Fruit fly (Drosophila melanogaster) whole organism, embryonic: ENCODE data around the gene CG14052.

ENCODE experiments used
- Aef1 ChIP-seq: fragments of 200-800 bp; sonication (Bioruptor generic); IDR thresholded peaks from 3 replicates; pipeline ENCODE4 v1.3.6; 2022; ENCODE audit warnings: missing biosample characterization, missing genetic modification characterization
- Asciz ChIP-seq: fragments of 200-800 bp; sonication (Bioruptor generic); optimal IDR thresholded peaks from 2 replicates; lab custom pipeline; 2017; ENCODE audit warnings: missing biosample characterization, mild to moderate bottlenecking, missing genetic modification characterization, missing genetic modification reagents
- BEAF-32 ChIP-seq: fragments of 200-800 bp; sonication (Bioruptor generic); optimal IDR thresholded peaks from 3 replicates; lab custom pipeline; 2017; ENCODE audit warnings: missing biosample characterization, missing genetic modification characterization, mild to moderate bottlenecking, moderate library complexity, missing genetic modification reagents
- CG1024 ChIP-seq: fragments of 200-800 bp; sonication (Bioruptor generic); IDR thresholded peaks from 2 replicates; pipeline ENCODE4 v1.3.6; 2022; ENCODE audit warnings: missing biosample characterization, missing genetic modification characterization
- CG11504 ChIP-seq: fragments of 200-800 bp; sonication (Bioruptor generic); optimal IDR thresholded peaks from 3 replicates; lab custom pipeline; 2019; ENCODE audit warnings: missing biosample characterization, mild to moderate bottlenecking, missing genetic modification characterization, moderate library complexity
- CG17361 ChIP-seq: fragments of 200-800 bp; sonication (Bioruptor generic); IDR thresholded peaks from 3 replicates; pipeline ENCODE4 v1.3.6; 2022; ENCODE audit warnings: missing biosample characterization, missing genetic modification characterization
- CG18599 ChIP-seq: fragments of 200-800 bp; sonication (Bioruptor generic); optimal IDR thresholded peaks from 3 replicates; lab custom pipeline; 2017; ENCODE audit warnings: missing biosample characterization, missing genetic modification characterization, mild to moderate bottlenecking, moderate library complexity, missing genetic modification reagents
- CG2120 ChIP-seq: fragments of 200-800 bp; sonication (Bioruptor generic); optimal IDR thresholded peaks from 3 replicates; lab custom pipeline; 2016; ENCODE audit warnings: missing biosample characterization, missing genetic modification characterization
- CG31441 ChIP-seq: fragments of 200-800 bp; sonication (Bioruptor generic); IDR thresholded peaks from 2 replicates; pipeline ENCODE4 v1.3.6; 2022; ENCODE audit warnings: missing biosample characterization, missing genetic modification characterization
- CG4404 ChIP-seq: fragments of 200-800 bp; sonication (Bioruptor generic); IDR thresholded peaks from 2 replicates; pipeline ENCODE4 v1.3.6; 2022; ENCODE audit warnings: missing biosample characterization, missing genetic modification characterization
- CG6813 ChIP-seq: fragments of 200-800 bp; sonication (Bioruptor generic); optimal IDR thresholded peaks from 2 replicates; lab custom pipeline; 2017; ENCODE audit warnings: missing biosample characterization, missing genetic modification characterization, mild to moderate bottlenecking, moderate library complexity, missing genetic modification reagents
- CG8944 ChIP-seq: fragments of 200-800 bp; sonication (Bioruptor generic); optimal IDR thresholded peaks from 3 replicates; lab custom pipeline; 2016; ENCODE audit warnings: missing biosample characterization, missing genetic modification characterization
- CG9817 ChIP-seq: fragments of 200-800 bp; sonication (Bioruptor generic); optimal IDR thresholded peaks from 2 replicates; lab custom pipeline; 2018; ENCODE audit warnings: missing biosample characterization, mild to moderate bottlenecking, missing genetic modification characterization, moderate library complexity
- D19A ChIP-seq: fragments of 200-800 bp; optimal IDR thresholded peaks from 3 replicates; lab custom pipeline; 2019; ENCODE audit warnings: missing biosample characterization, mild to moderate bottlenecking, missing genetic modification characterization, moderate library complexity
- Dip3 ChIP-seq: fragments of 200-800 bp; sonication (Bioruptor generic); optimal IDR thresholded peaks from 3 replicates; lab custom pipeline; 2016; ENCODE audit warnings: missing biosample characterization, missing genetic modification characterization
- Gug ChIP-seq: fragments of 200-800 bp; sonication (Bioruptor generic); IDR thresholded peaks from 4 replicates; pipeline ENCODE4 v1.3.6; 2022; ENCODE audit warnings: missing biosample characterization, missing genetic modification characterization
- HmgZ ChIP-seq: fragments of 200-800 bp; sonication (Bioruptor generic); optimal IDR thresholded peaks from 2 replicates; lab custom pipeline; 2018; ENCODE audit warnings: missing biosample characterization, mild to moderate bottlenecking, missing genetic modification characterization
- Hr51 ChIP-seq, 2 experiments: fragments of 200-800 bp; sonication (Bioruptor generic); optimal IDR thresholded peaks; 2 replicates in 1 of 2; 3 replicates in 1 of 2; lab custom pipeline; 2016 to 2018; ENCODE audit warnings: missing biosample characterization in 2 of 2, missing genetic modification characterization in 2 of 2, mild to moderate bottlenecking in 1 of 2, moderate library complexity in 1 of 2
- Lim3 ChIP-seq: fragments of 200-800 bp; sonication (Bioruptor generic); IDR thresholded peaks from 2 replicates; pipeline ENCODE4 v1.3.6; 2022; ENCODE audit warnings: missing biosample characterization, missing genetic modification characterization
- Med ChIP-seq: fragments of 200-800 bp; sonication (Bioruptor generic); peaks from one replicate; lab custom pipeline; 2016; ENCODE audit warnings: missing biosample characterization, missing genetic modification characterization, mild to moderate bottlenecking, inconsistent platforms, moderate library complexity
- Oaz ChIP-seq: fragments of 200-800 bp; sonication (Bioruptor generic); IDR thresholded peaks from 2 replicates; pipeline ENCODE4 v1.3.6; 2022; ENCODE audit warnings: missing biosample characterization, missing genetic modification characterization
- Pdp1 ChIP-seq, 2 experiments: fragments of 200-800 bp; sonication (Bioruptor generic); optimal IDR thresholded peaks; 3 replicates each; lab custom pipeline; 2016; ENCODE audit warnings: missing biosample characterization in 2 of 2, missing genetic modification characterization in 2 of 2, mild to moderate bottlenecking in 1 of 2, moderate library complexity in 1 of 2
- Ptx1 ChIP-seq: fragments of 200-800 bp; sonication (Bioruptor generic); IDR thresholded peaks from 2 replicates; pipeline ENCODE4 v1.3.6; 2022; ENCODE audit warnings: missing biosample characterization, missing genetic modification characterization
- Vsx1 ChIP-seq: fragments of 200-800 bp; sonication (Bioruptor generic); optimal IDR thresholded peaks from 2 replicates; lab custom pipeline; 2017; ENCODE audit warnings: missing biosample characterization, mild to moderate bottlenecking, missing genetic modification characterization, missing genetic modification reagents
- Xrp1 ChIP-seq: fragments of 200-800 bp; sonication (Bioruptor generic); IDR thresholded peaks from 2 replicates; pipeline ENCODE4 v1.3.6; 2022; ENCODE audit warnings: missing biosample characterization, missing genetic modification characterization
- al ChIP-seq: fragments of 200-800 bp; sonication (Bioruptor generic); IDR thresholded peaks from 2 replicates; pipeline ENCODE4 v1.3.6; 2022; ENCODE audit warnings: missing biosample characterization, missing genetic modification characterization
- bcd ChIP-seq: fragments of 200-800 bp; sonication (Bioruptor generic); optimal IDR thresholded peaks from 2 replicates; lab custom pipeline; 2017; ENCODE audit warnings: missing biosample characterization, mild to moderate bottlenecking, missing genetic modification characterization
- bsh ChIP-seq, 2 experiments: fragments of 200-800 bp; sonication (Bioruptor generic); optimal IDR thresholded peaks; 2 replicates each; lab custom pipeline; 2017 to 2018; ENCODE audit warnings: mild to moderate bottlenecking in 2 of 2, missing biosample characterization in 2 of 2, missing genetic modification characterization in 2 of 2, moderate library complexity in 1 of 2
- croc ChIP-seq: fragments of 200-800 bp; sonication (Bioruptor generic); conservative IDR thresholded peaks from 3 replicates; pipeline ENCODE4 v1.3.6; 2022; ENCODE audit warnings: missing biosample characterization, missing genetic modification characterization
- dysf ChIP-seq: fragments of 200-800 bp; sonication (Bioruptor generic); IDR thresholded peaks from 3 replicates; pipeline ENCODE4 v1.3.6; 2022; ENCODE audit warnings: missing biosample characterization, missing genetic modification characterization
- fd96Cb ChIP-seq: fragments of 200-800 bp; sonication (Bioruptor generic); optimal IDR thresholded peaks from 2 replicates; lab custom pipeline; 2018; ENCODE audit warnings: missing biosample characterization, mild to moderate bottlenecking, missing genetic modification characterization, moderate library complexity
- grau ChIP-seq: fragments of 200-800 bp; optimal IDR thresholded peaks from 3 replicates; lab custom pipeline; 2019; ENCODE audit warnings: missing biosample characterization, mild to moderate bottlenecking, missing genetic modification characterization, moderate library complexity
- ham ChIP-seq: fragments of 200-800 bp; sonication (Bioruptor generic); IDR thresholded peaks from 2 replicates; pipeline ENCODE4 v1.3.6; 2022; ENCODE audit warnings: missing biosample characterization, missing genetic modification characterization
- nmo ChIP-seq: fragments of 200-800 bp; sonication (Bioruptor generic); optimal IDR thresholded peaks from 2 replicates; lab custom pipeline; 2018; ENCODE audit warnings: missing biosample characterization, mild to moderate bottlenecking, missing genetic modification characterization, moderate library complexity
- pan ChIP-seq, 4 experiments: fragments of >200 bp in 3 of 4; fragments of 200-800 bp in 1 of 4; sonication (Bioruptor generic) in 1 of 4; optimal IDR thresholded peaks in 3 of 4; IDR thresholded peaks in 1 of 4; 2 replicates each; pipeline versions ENCODE4 v1.3.6 to Lab custom; 2017 to 2022; ENCODE audit warnings: missing biosample characterization in 2 of 4, missing genetic modification characterization in 2 of 4, mixed read lengths in 1 of 4
- prd ChIP-seq, 3 experiments: fragments of >200 bp in 2 of 3; fragments of 200-800 bp in 1 of 3; sonication (Bioruptor generic) in 1 of 3; optimal IDR thresholded peaks in 2 of 3; IDR thresholded peaks in 1 of 3; 2 replicates in 2 of 3; 3 replicates in 1 of 3; pipeline versions ENCODE4 v1.3.6 to Lab custom; 2017 to 2022; ENCODE audit warnings: missing biosample characterization in 1 of 3, missing genetic modification characterization in 1 of 3
- rib ChIP-seq: fragments of 200-800 bp; sonication (Bioruptor generic); IDR thresholded peaks from 2 replicates; pipeline ENCODE4 v1.3.6; 2022; ENCODE audit warnings: missing biosample characterization, missing genetic modification characterization
- sc ChIP-seq, 3 experiments: fragments of >200 bp in 2 of 3; fragments of 200-800 bp in 1 of 3; sonication (Bioruptor generic) in 1 of 3; optimal IDR thresholded peaks; 2 replicates in 2 of 3; 3 replicates in 1 of 3; lab custom pipeline; 2017; ENCODE audit warnings: mild to moderate bottlenecking in 1 of 3, missing biosample characterization in 1 of 3, missing genetic modification characterization in 1 of 3, missing genetic modification reagents in 1 of 3
- sd ChIP-seq: fragments of 200-800 bp; sonication (Bioruptor generic); optimal IDR thresholded peaks from 3 replicates; lab custom pipeline; 2018; ENCODE audit warnings: missing biosample characterization, mild to moderate bottlenecking, missing genetic modification characterization, moderate library complexity
- ssp ChIP-seq: fragments of 200-800 bp; sonication (Bioruptor generic); IDR thresholded peaks from 2 replicates; pipeline ENCODE4 v1.3.6; 2022; ENCODE audit warnings: missing biosample characterization, missing genetic modification characterization
- toy ChIP-seq: fragments of 200-800 bp; sonication (Bioruptor generic); IDR thresholded peaks from 2 replicates; pipeline ENCODE4 v1.3.6; 2022; ENCODE audit warnings: missing biosample characterization, missing genetic modification characterization
- wek ChIP-seq: fragments of 200-800 bp; sonication (Bioruptor generic); optimal IDR thresholded peaks from 3 replicates; lab custom pipeline; 2018; ENCODE audit warnings: missing biosample characterization, mild to moderate bottlenecking, missing genetic modification characterization, moderate library complexity
- zfh2 ChIP-seq: fragments of 200-800 bp; sonication (Bioruptor generic); optimal IDR thresholded peaks from 2 replicates; lab custom pipeline; 2016; ENCODE audit warnings: missing biosample characterization, missing genetic modification characterization

The CG14052 gene

DNA sequence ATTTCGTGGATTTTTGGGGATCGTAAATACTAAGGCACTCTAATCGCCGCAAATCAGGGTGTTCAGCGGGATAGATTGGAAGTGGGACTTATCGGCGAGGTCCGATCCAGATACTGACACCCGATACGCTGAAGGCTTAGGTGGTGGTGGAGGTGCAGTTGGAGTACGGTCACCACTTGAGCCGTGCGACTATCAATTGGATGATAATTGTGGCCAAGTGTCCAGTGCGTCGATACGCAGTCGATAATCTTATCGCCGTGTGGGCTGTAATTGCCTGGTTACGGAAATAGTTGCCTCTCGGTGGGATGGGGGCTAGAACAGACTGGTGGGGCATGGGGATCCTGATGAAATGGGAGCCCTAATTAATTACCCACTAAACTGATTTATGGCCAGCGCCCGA lies 24.3 kb upstream of the CG14052 start (continued):
- peak; percentile 8 for TF ChIP-seq HmgZ

DNA sequence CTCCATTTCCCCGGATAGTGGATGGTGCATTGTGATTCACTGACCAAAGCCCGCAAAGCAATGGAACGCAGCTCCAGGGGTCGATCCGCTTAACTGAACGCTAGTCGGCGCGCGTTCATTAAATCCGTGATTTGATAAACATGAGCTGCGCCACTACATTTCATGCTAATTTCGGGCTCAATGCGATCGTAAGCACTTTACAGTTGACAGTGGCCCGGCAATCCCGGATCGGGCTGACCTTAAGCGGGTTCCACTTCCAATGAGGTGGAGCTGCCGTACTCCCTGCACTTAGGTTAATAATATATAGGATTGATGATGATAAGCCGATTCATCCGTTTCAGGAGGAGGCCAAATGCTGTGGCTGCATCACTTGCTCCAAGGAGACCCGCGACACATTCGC lies 19.8 kb upstream of the CG14052 start, which contains the start of gene FarO:
TSS of gene FarO (minus strand) at position 101 of the 400 bp plus-strand sequence.
- TF ChIP-seq Xrp1 (GFP tag; lab: Robert Waterston, UW) (no peak), nmo (GFP tag; lab: Kevin White, UChicago) (no peak), Lim3 (no peak)

DNA sequence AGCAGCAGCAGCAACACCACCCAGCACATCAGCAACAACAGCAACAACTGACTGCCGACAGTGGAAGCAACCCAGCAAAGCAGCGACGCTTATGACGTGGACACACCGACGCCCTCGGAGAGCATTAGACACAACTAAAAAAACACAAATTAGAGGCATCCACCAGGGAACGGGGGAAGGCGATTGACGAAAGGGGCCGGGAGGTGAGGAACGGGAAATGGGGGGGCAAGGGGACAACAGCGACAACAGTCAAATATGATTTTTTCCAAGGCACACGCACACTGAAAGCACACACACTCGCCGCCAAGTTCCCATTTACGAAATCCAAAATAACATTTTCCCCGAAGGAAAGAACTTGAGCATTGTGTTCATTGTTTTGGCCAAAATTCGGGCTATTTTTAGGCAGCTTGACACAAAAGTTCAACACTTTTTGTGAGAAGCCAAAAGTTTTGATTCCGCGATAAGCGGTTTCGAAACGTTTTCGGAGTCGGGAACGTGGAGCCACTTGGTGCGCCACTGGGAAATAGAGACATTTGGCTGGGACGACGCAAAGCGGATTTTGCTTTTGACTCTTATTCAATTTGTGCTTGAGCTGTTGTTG lies 14.8 kb upstream of the CG14052 start:
- TF ChIP-seq dysf (GFP tag; lab: Robert Waterston, UW) = peak; percentile 63; the same call in 2 of the 3 replicates
- TF ChIP-seq CG9817 (tag; lab: Kevin White, UChicago) = peak; percentile 14
- no peak for TF ChIP-seq BEAF-32
- TF ChIP-seq Gug = peak; percentile 31; the same call in 2 of the 4 replicates
- TF ChIP-seq Dip3 (GFP tag; lab: Kevin White, UChicago) = no peak
- TF ChIP-seq CG1024 = no peak
- peak; percentile 16 for TF ChIP-seq grau (tag; lab: Kevin White, UChicago)
- TF ChIP-seq zfh2 (GFP tag; lab: Kevin White, UChicago) = peak; percentile 15
- peak; percentile 13 for TF ChIP-seq bcd (GFP tag; lab: Kevin White, UChicago)
- no peak for TF ChIP-seq sd (tag; lab: Kevin White, UChicago)
- TF ChIP-seq croc (GFP tag; lab: Robert Waterston, UW) = no peak
- TF ChIP-seq D19A (tag; lab: Kevin White, UChicago) = no peak
- TF ChIP-seq pan (optimal IDR thresholded peaks at IDR 0.05; lab: Kevin White, UChicago) = no peak
- TF ChIP-seq pan (GFP tag; optimal IDR thresholded peaks at IDR 0.05 in 1 of 2, IDR thresholded peaks at IDR 0.05 in 1 of 2) = peak in 1 of 2 experiments; percentile 11
- TF ChIP-seq CG31441 (GFP tag; lab: Robert Waterston, UW) = 0 out of 2 replicates have a peak, but pooled peaks have one; percentile 9
- peak; percentile 47; the same call in 2 of the 3 replicates for TF ChIP-seq Aef1
- peak in 1 of 2 experiments; percentile 2 for TF ChIP-seq bsh (GFP tag; optimal IDR thresholded peaks at IDR 0.05; lab: Kevin White, UChicago)
- peak; percentile 65 for TF ChIP-seq Ptx1 (GFP tag; lab: Robert Waterston, UW)
- peak; percentile 74 for TF ChIP-seq Med (GFP tag; lab: Kevin White, UChicago)
- TF ChIP-seq ham (GFP tag; lab: Robert Waterston, UW) = no peak
- TF ChIP-seq CG17361 (GFP tag; lab: Robert Waterston, UW) = 0 out of 3 replicates have a peak, but pooled peaks have one; percentile 20
- TF ChIP-seq prd (optimal IDR thresholded peaks at IDR 0.05; lab: Kevin White, UChicago) = no peak
- peak; percentile 43; the same call in 1 of the 3 replicates for TF ChIP-seq prd (GFP tag; IDR thresholded peaks at IDR 0.05; lab: Robert Waterston, UW)
- TF ChIP-seq Pdp1 (GFP tag; optimal IDR thresholded peaks at IDR 0.05; lab: Kevin White, UChicago) = peak in 1 of 2 experiments; percentile 16
- TF ChIP-seq CG8944 (GFP tag; lab: Kevin White, UChicago) = no peak
- no peak for TF ChIP-seq Vsx1 (GFP tag; lab: Kevin White, UChicago)
- TF ChIP-seq Asciz (GFP tag; lab: Kevin White, UChicago) = no peak
- no peak for TF ChIP-seq toy (GFP tag; lab: Robert Waterston, UW)
- TF ChIP-seq fd96Cb (tag; lab: Kevin White, UChicago) = no peak
- TF ChIP-seq Oaz (GFP tag; lab: Robert Waterston, UW) = no peak
- TF ChIP-seq al (GFP tag; lab: Robert Waterston, UW) = peak; percentile 24; the same call in 1 of the 2 replicates
- TF ChIP-seq sc (optimal IDR thresholded peaks at IDR 0.05; lab: Kevin White, UChicago) = no peak
- no peak for TF ChIP-seq sc (GFP tag; optimal IDR thresholded peaks at IDR 0.05; lab: Kevin White, UChicago)
- no peak for TF ChIP-seq rib (GFP tag; lab: Robert Waterston, UW)
- TF ChIP-seq ssp (GFP tag; lab: Robert Waterston, UW) = peak; percentile 35; the same call in 1 of the 2 replicates
- TF ChIP-seq CG11504 (tag; lab: Kevin White, UChicago) = peak; percentile 38
- TF ChIP-seq Hr51 (GFP tag; optimal IDR thresholded peaks at IDR 0.05; lab: Kevin White, UChicago) = peak in 1 of 2 experiments; percentile 11
- TF ChIP-seq wek (GFP tag; lab: Kevin White, UChicago) = no peak
- peak; percentile 22 for TF ChIP-seq CG18599 (GFP tag; lab: Kevin White, UChicago)
- 0 out of 2 replicates have a peak, but pooled peaks have one; percentile 27 for TF ChIP-seq CG4404 (GFP tag; lab: Robert Waterston, UW)
- no peak for TF ChIP-seq CG6813 (GFP tag; lab: Kevin White, UChicago)
- TF ChIP-seq CG2120 (GFP tag; lab: Kevin White, UChicago) = peak; percentile 23
